Fruit fly (Drosophila melanogaster): Measurements from ENCODE around the gene Adsl.

DNA sequence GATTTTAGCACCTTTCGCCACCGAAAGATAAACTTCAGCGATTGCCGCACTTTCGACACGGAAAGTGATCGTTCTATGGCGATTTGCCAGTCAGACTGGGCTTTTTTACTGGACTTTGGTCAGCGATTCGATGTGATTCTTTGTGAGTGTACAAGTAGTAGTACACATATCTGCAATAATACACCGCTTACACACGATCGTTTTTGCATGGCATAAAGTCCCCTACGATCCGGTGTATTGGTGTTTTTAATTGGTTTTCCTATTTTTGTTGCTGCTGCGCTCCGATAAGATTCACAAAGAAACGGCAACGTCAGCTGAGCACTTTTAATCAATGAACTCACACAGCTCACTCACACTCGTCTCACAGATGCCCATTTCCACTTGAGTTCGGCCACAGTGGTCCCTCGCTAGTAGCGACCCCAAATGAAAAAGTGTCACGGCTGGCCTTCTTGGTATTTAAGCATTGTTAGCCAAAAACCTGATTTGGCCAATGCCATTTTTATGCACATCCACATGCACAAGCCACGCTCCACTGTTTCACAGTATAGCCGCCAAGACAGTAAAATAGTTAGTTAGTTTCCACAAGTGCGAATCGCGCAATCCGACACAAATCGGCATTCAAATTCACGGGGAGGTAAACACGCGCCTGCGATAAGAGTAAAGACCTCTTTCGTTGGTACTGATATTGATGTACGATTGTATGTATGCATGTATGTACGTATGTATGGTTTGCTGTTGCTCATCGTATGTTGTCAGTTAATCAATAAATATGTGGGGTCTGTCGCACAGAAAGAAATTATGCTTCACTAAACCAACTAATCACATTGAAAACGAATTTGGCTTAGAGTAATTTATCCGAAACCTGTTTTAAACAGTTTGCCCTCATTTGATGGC lies 34.5 kb downstream of the Adsl start:
- TF ChIP-seq CG8159 (tag; optimal IDR thresholded peaks at IDR 0.05) (peak; percentile 82), fd96Ca (GFP tag; IDR thresholded peaks at IDR 0.05) (peak; percentile 98), CG8301 (tag; optimal IDR thresholded peaks at IDR 0.05) (peak; percentile 84), Pif1B (GFP tag; optimal IDR thresholded peaks at IDR 0.05) (peak; percentile 88), Ets98B (GFP tag; IDR thresholded peaks at IDR 0.05) (peak; percentile 98), Pif1A (GFP tag; optimal IDR thresholded peaks at IDR 0.05) (peak; percentile 90), CG17806 (tag; optimal IDR thresholded peaks at IDR 0.05) (peak; percentile 79), CG13204 (GFP tag; optimal IDR thresholded peaks at IDR 0.05) (peak; percentile 58), D1 (tag; optimal IDR thresholded peaks at IDR 0.05) (no peak), CG9948 (tag; optimal IDR thresholded peaks at IDR 0.05) (peak; percentile 82), CG14655 (GFP tag; optimal IDR thresholded peaks at IDR 0.05) (peak; percentile 87)
